Worm (Caenorhabditis elegans): Measurements from ENCODE around the gene cox-6B.

- peak; percentile 50 for TF ChIP-seq fos-1 (tag; optimal IDR thresholded peaks at IDR 0.05)
- TF ChIP-seq skn-1 (tag; optimal IDR thresholded peaks at IDR 0.05), result no peak
- TF ChIP-seq nhr-12 (tag; optimal IDR thresholded peaks at IDR 0.05), result no peak
- no peak for TF ChIP-seq zag-1 (tag; optimal IDR thresholded peaks at IDR 0.05)
- TF ChIP-seq mdl-1 (tag; optimal IDR thresholded peaks at IDR 0.05), result peak; percentile 43 to 56
- no peak for TF ChIP-seq dmd-4 (tag; optimal IDR thresholded peaks at IDR 0.05)
- TF ChIP-seq lin-13 (GFP tag; optimal IDR thresholded peaks at IDR 0.05), result peak; percentile 57
Measured at ce11 chrIII:2804461-2804860, 105.0 kb downstream of the cox-6B start.

Measured in whole organism, L2 larva.